Fruit fly (Drosophila melanogaster): ENCODE data around the gene Npc2h.

DNA sequence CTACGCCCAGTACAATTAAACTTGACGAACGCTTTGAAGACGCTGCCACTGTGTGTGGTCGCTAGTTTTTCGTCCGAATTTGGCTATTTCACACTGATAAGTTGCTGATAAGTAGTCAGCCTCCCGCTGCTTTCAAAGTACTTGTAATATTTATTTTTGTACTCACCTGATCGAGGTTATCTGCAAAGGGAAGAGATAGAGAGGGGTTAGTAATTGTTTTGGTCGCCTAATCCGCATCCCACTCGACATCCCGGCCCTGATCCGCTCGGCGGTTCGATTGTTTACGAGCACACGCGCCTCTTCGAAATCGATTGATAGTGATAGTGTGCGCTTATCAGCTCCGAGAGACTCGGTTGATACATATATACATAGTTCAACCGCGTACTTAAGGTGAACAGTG is 34.4 kb upstream of the Npc2h start:
- TF ChIP-seq CG8089 (GFP tag; optimal IDR thresholded peaks at IDR 0.05): no peak
- no peak for TF ChIP-seq tgo (GFP tag; IDR thresholded peaks at IDR 0.05)
- no peak for TF ChIP-seq Sin3A (optimal IDR thresholded peaks at IDR 0.05)
- TF ChIP-seq CG6813 (GFP tag; optimal IDR thresholded peaks at IDR 0.05): no peak
- TF ChIP-seq CG2712 (tag; optimal IDR thresholded peaks at IDR 0.05): no peak
- no peak for TF ChIP-seq en (GFP tag; optimal IDR thresholded peaks at IDR 0.05)
- no peak for TF ChIP-seq E2f2 (GFP tag; IDR thresholded peaks at IDR 0.05)
- TF ChIP-seq CG34376 (GFP tag; optimal IDR thresholded peaks at IDR 0.05): peak; percentile 36
- TF ChIP-seq vvl (GFP tag; IDR thresholded peaks at IDR 0.05): no peak
- TF ChIP-seq so (GFP tag; IDR thresholded peaks at IDR 0.05): no peak
- TF ChIP-seq Lpt (GFP tag; optimal IDR thresholded peaks at IDR 0.05): no peak
- TF ChIP-seq CG17912 (GFP tag; optimal IDR thresholded peaks at IDR 0.05): no peak
- no peak for TF ChIP-seq H15 (GFP tag; IDR thresholded peaks at IDR 0.05)
- no peak for TF ChIP-seq twi (tag; optimal IDR thresholded peaks at IDR 0.05)

Data from whole organism, embryonic.